Worm (Caenorhabditis elegans) whole organism, late embryonic: Measurements from ENCODE around the gene M02D8.3.

Source experiments
- C08G9.2 ChIP-seq: sonication (generic microtip); optimal IDR thresholded peaks from 2 replicates; lab custom pipeline; 2016; ENCODE audit warnings: mild to moderate bottlenecking, missing genetic modification characterization, moderate library complexity, missing compliant biosample characterization
- C38D4.7 ChIP-seq: fragments of 200-800 bp; sonication (Bioruptor generic); optimal IDR thresholded peaks from 2 replicates; lab custom pipeline; 2018; ENCODE audit warnings: mild to moderate bottlenecking, missing genetic modification characterization, moderate library complexity, missing compliant biosample characterization
- K02D7.2 ChIP-seq: sonication (generic microtip); optimal IDR thresholded peaks from 2 replicates; lab custom pipeline; 2017; ENCODE audit warnings: mild to moderate bottlenecking, missing genetic modification characterization, missing compliant biosample characterization
- K09A11.1 ChIP-seq: sonication (generic microtip); optimal IDR thresholded peaks from 2 replicates; lab custom pipeline; 2017; ENCODE audit warnings: antibody characterized with exemption, mild to moderate bottlenecking, missing genetic modification characterization, missing compliant biosample characterization; ENCODE audit not compliant: insufficient read depth
- T23F11.4 ChIP-seq: fragments of 200-800 bp; sonication (Bioruptor generic); optimal IDR thresholded peaks from 2 replicates; lab custom pipeline; 2018; ENCODE audit warnings: mild to moderate bottlenecking, missing genetic modification characterization, missing compliant biosample characterization
- ceh-14 ChIP-seq: sonication (generic microtip); optimal IDR thresholded peaks from 2 replicates; lab custom pipeline; 2016; ENCODE audit warnings: missing genotype, missing genetic modification characterization, missing compliant biosample characterization
- ceh-18 ChIP-seq: sonication (generic microtip); optimal IDR thresholded peaks from 2 replicates; lab custom pipeline; 2016; ENCODE audit warnings: missing genetic modification characterization, missing compliant biosample characterization
- ceh-19 ChIP-seq: fragments of 200-800 bp; sonication (Bioruptor generic); optimal IDR thresholded peaks from 2 replicates; lab custom pipeline; 2018; ENCODE audit warnings: mild to moderate bottlenecking, missing genetic modification characterization, missing compliant biosample characterization
- ceh-2 ChIP-seq: sonication (generic microtip); optimal IDR thresholded peaks from 2 replicates; lab custom pipeline; 2016; ENCODE audit warnings: missing genotype, missing genetic modification characterization, missing compliant biosample characterization
- ceh-22 ChIP-seq: sonication (generic microtip); optimal IDR thresholded peaks from 2 replicates; lab custom pipeline; 2017; ENCODE audit warnings: missing biosample characterization, missing genetic modification characterization
- ceh-30 ChIP-seq: fragments of 150-350 bp; optimal IDR thresholded peaks from 2 replicates; lab custom pipeline; 2014; ENCODE audit warnings: missing biosample characterization, missing genetic modification characterization
- ceh-34 ChIP-seq: sonication (generic microtip); optimal IDR thresholded peaks from 2 replicates; lab custom pipeline; 2016; ENCODE audit warnings: mild to moderate bottlenecking, missing genetic modification characterization, missing compliant biosample characterization
- ceh-45 ChIP-seq: fragments of 200-800 bp; sonication (Bioruptor generic); IDR thresholded peaks from 2 replicates; pipeline ENCODE4 v1.3.6; 2022; ENCODE audit warnings: missing genetic modification reagents, missing genetic modification characterization, missing compliant biosample characterization
- ceh-6 ChIP-seq: fragments of 200-800 bp; sonication (Bioruptor generic); optimal IDR thresholded peaks from 2 replicates; lab custom pipeline; 2018; ENCODE audit warnings: mild to moderate bottlenecking, missing genetic modification characterization, missing compliant biosample characterization
- che-1 ChIP-seq: sonication (generic microtip); optimal IDR thresholded peaks from 2 replicates; lab custom pipeline; 2016; ENCODE audit warnings: mild to moderate bottlenecking, missing genetic modification characterization, missing compliant biosample characterization
- dve-1 ChIP-seq: sonication (generic microtip); optimal IDR thresholded peaks from 2 replicates; lab custom pipeline; 2017; ENCODE audit warnings: antibody characterized with exemption, mild to moderate bottlenecking, missing genetic modification characterization, missing compliant biosample characterization
- elt-2 ChIP-seq: sonication (generic microtip); optimal IDR thresholded peaks from 2 replicates; lab custom pipeline; 2016; ENCODE audit warnings: missing genetic modification reagents, missing genetic modification characterization, missing compliant biosample characterization
- fkh-10 ChIP-seq: fragments of 150-350 bp; optimal IDR thresholded peaks from 2 replicates; lab custom pipeline; 2014; ENCODE audit warnings: missing biosample characterization, missing genetic modification reagents, missing genetic modification characterization
- hlh-13 ChIP-seq: fragments of 200-800 bp; sonication (Bioruptor generic); optimal IDR thresholded peaks from 2 replicates; lab custom pipeline; 2018; ENCODE audit warnings: mild to moderate bottlenecking, missing genetic modification characterization, missing compliant biosample characterization
- hlh-30 ChIP-seq: sonication (generic microtip); optimal IDR thresholded peaks from 2 replicates; lab custom pipeline; 2017; ENCODE audit warnings: antibody characterized with exemption, missing genetic modification characterization, missing compliant biosample characterization; ENCODE audit not compliant: insufficient read depth
- hlh-6 ChIP-seq: sonication (generic microtip); optimal IDR thresholded peaks from 2 replicates; lab custom pipeline; 2016; ENCODE audit warnings: missing genotype, missing genetic modification characterization, missing compliant biosample characterization
- hlh-8 ChIP-seq: sonication (generic microtip); optimal IDR thresholded peaks from 2 replicates; lab custom pipeline; 2016; ENCODE audit warnings: missing genotype, missing genetic modification characterization, missing compliant biosample characterization
- lim-6 ChIP-seq: sonication (generic microtip); optimal IDR thresholded peaks from 2 replicates; lab custom pipeline; 2016; ENCODE audit warnings: missing genetic modification characterization, missing compliant biosample characterization
- lin-11 ChIP-seq: fragments of 200-800 bp; sonication (Bioruptor generic); optimal IDR thresholded peaks from 2 replicates; lab custom pipeline; 2018; ENCODE audit warnings: mild to moderate bottlenecking, missing genetic modification characterization, missing compliant biosample characterization
- madf-2 ChIP-seq: sonication (generic microtip); optimal IDR thresholded peaks from 2 replicates; lab custom pipeline; 2017; ENCODE audit warnings: missing genetic modification characterization, missing compliant biosample characterization
- nfya-1 ChIP-seq: sonication (generic microtip); optimal IDR thresholded peaks from 2 replicates; lab custom pipeline; 2017; ENCODE audit warnings: missing genetic modification characterization, mild to moderate bottlenecking, missing compliant biosample characterization, antibody characterized with exemption, moderate library complexity
- npax-4 ChIP-seq: sonication (generic microtip); optimal IDR thresholded peaks from 2 replicates; lab custom pipeline; 2016; ENCODE audit warnings: missing genetic modification characterization, missing compliant biosample characterization
- odd-2 ChIP-seq: sonication (generic microtip); optimal IDR thresholded peaks from 2 replicates; lab custom pipeline; 2017; ENCODE audit warnings: antibody characterized with exemption, mild to moderate bottlenecking, missing genetic modification characterization, missing compliant biosample characterization
- pag-3 ChIP-seq: sonication (generic microtip); optimal IDR thresholded peaks from 2 replicates; lab custom pipeline; 2016; ENCODE audit warnings: missing compliant biosample characterization, missing genetic modification characterization, borderline replicate concordance
- pqm-1 ChIP-seq: sonication (generic microtip); optimal IDR thresholded peaks from 2 replicates; lab custom pipeline; 2016; ENCODE audit warnings: missing genetic modification characterization, missing compliant biosample characterization
- sox-2 ChIP-seq: fragments of 200-800 bp; sonication (Bioruptor generic); IDR thresholded peaks from 2 replicates; pipeline ENCODE4 v1.3.6; 2022; ENCODE audit warnings: missing genetic modification reagents, missing genetic modification characterization, missing compliant biosample characterization
- sox-4 ChIP-seq: sonication (generic microtip); optimal IDR thresholded peaks from 2 replicates; lab custom pipeline; 2017; ENCODE audit warnings: mild to moderate bottlenecking, missing genetic modification characterization, inconsistent platforms, missing compliant biosample characterization
- tbx-2 ChIP-seq: sonication (generic microtip); optimal IDR thresholded peaks from 2 replicates; lab custom pipeline; 2016; ENCODE audit warnings: missing genetic modification characterization, missing compliant biosample characterization
- tbx-7 ChIP-seq: sonication (generic microtip); optimal IDR thresholded peaks from 2 replicates; lab custom pipeline; 2016; ENCODE audit warnings: missing genotype, missing genetic modification characterization, missing compliant biosample characterization
- ttx-3 ChIP-seq: sonication (generic microtip); optimal IDR thresholded peaks from 2 replicates; lab custom pipeline; 2016; ENCODE audit warnings: missing genetic modification reagents, missing genetic modification characterization, missing compliant biosample characterization
- unc-42 ChIP-seq: sonication (generic microtip); optimal IDR thresholded peaks from 2 replicates; lab custom pipeline; 2016; ENCODE audit warnings: missing genotype, missing genetic modification characterization, missing compliant biosample characterization
- unc-55 ChIP-seq: sonication (generic microtip); optimal IDR thresholded peaks from 2 replicates; lab custom pipeline; 2017; ENCODE audit warnings: missing biosample characterization, missing genetic modification reagents, missing genetic modification characterization
- unc-86 ChIP-seq: sonication (generic microtip); optimal IDR thresholded peaks from 2 replicates; lab custom pipeline; 2016; ENCODE audit warnings: missing genetic modification characterization, missing compliant biosample characterization
- zip-5 ChIP-seq: sonication (generic microtip); optimal IDR thresholded peaks from 2 replicates; lab custom pipeline; 2016; ENCODE audit warnings: missing genetic modification characterization, missing compliant biosample characterization

Gene M02D8.3

DNA sequence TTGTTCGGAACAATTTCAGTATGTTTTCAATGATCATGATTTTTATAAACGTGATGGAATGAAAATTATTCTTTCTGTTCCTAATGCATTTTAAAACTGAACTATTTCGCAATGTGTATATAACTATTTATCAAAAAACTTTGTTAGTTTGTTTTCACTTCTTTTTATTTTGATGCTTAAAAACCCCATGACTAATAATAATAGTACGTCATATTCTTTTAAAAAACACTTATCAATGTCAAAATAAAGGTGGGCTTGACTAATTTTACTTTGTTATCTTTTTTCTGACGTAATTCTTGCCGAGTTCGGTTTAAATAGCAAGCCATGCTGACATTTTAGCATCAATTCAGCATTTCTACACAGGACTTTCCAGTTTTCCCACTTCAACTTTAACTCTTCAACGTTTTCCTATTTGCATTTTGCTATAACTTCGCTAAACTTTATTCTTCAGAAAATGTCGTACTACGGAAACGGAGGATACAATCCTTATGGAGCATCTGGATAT, 25.6 kb downstream of the M02D8.3 start, which contains the start of gene F53A9.1:
Gene F53A9.1 (plus strand): TSS at position 455 of the 505 bp plus-strand sequence.
- TF ChIP-seq ceh-2 (no peak), K09A11.1 (tag; lab: Kevin White, UChicago) (no peak), K02D7.2 (tag; lab: Kevin White, UChicago) (no peak), hlh-6 (no peak), sox-2 (GFP tag; lab: Robert Waterston, UW) (no peak)
- TF ChIP-seq, all 69 proteins: peak for 0

DNA sequence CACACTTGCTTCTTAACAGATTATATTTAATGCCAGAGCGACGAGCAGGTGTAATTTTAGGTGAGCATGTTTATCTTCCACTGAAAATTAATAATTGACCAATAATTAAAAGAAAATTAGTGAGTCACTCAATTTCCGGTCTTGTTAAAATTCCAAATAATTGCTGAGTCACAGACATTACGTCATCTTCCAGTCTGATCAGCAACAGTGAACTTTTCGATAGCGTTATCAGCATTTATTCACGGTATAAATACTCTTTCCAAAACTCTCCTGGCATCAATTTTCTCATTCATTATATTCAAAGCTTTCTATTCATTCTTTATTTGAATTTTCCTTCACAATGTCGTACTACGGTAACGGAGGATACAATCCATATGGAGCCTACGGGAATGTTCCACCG, 27.4 kb downstream of the M02D8.3 start, which contains the start of gene kreg-1:
Gene kreg-1 (plus strand): TSS at position 341 of the 400 bp plus-strand sequence.
- TF ChIP-seq nfya-1 (tag; lab: Kevin White, UChicago) = no peak
- no peak for TF ChIP-seq pag-3 (tag; lab: Kevin White, UChicago)
- no peak for TF ChIP-seq npax-4 (tag; lab: Kevin White, UChicago)
- no peak for TF ChIP-seq madf-2
- TF ChIP-seq pqm-1 (tag; lab: Kevin White, UChicago) = no peak
- TF ChIP-seq ceh-30 (tag; lab: Kevin White, UChicago) = no peak
- no peak for TF ChIP-seq ttx-3 (tag; lab: Kevin White, UChicago)
- TF ChIP-seq tbx-7 = no peak
- no peak for TF ChIP-seq ceh-19
- TF ChIP-seq C38D4.7 (GFP tag; lab: Kevin White, UChicago) = no peak
- no peak for TF ChIP-seq ceh-22 (tag; lab: Kevin White, UChicago)
- no peak for TF ChIP-seq zip-5 (tag; lab: Kevin White, UChicago)
- TF ChIP-seq fkh-10 = no peak
- no peak for TF ChIP-seq ceh-18

DNA sequence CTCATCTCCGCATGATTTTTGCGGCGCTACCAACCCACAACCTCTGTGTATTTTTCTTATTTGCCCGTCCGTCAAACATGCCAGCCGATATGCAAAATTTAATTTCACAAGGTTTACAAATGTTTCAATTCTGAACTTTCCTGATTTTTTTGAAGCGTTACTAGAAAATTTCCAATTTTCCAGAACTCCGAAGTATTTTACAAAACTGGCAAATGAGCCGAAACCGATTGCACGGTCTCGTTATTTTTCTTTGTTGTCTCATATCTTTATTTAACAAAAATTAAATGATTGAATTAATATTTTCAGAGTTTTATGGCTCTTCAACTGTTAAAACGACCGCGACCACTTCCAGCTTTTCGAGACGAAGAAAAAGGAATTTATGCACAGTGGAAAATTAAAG, 28.8 kb downstream of the M02D8.3 start, which contains the start of gene F53A9.3:
Gene F53A9.3 (plus strand): TSS at position 301 of the 400 bp plus-strand sequence.
- TF ChIP-seq dve-1 = no peak
- TF ChIP-seq ceh-6 (GFP tag; lab: Kevin White, UChicago) = no peak
- TF ChIP-seq sox-2 (GFP tag; lab: Robert Waterston, UW) = no peak

DNA sequence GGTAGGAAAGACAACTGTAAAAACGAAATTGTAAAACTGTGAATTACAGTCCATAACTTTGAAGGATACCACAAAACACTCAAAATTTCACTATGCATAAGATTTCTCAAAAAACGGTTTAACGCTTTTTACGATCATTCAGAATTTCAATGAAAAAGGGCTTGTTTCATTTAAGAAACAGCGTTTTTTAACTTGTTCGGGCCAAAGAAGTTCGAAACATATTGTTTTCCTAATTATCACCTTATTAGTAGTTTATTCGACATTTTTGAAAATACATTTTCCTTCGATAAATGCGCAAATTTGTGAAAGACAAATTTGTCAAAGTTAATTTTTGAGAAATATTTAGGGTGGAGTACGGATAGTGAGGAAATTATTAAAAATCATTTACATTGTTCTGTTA, 32.0 kb downstream of the M02D8.3 start:
- TF ChIP-seq zip-5 (tag; lab: Kevin White, UChicago) (no peak), unc-55 (no peak), che-1 (tag; lab: Kevin White, UChicago) (no peak), C08G9.2 (tag; lab: Kevin White, UChicago) (no peak), ceh-30 (tag; lab: Kevin White, UChicago) (no peak), tbx-2 (tag; lab: Kevin White, UChicago) (no peak), ceh-22 (tag; lab: Kevin White, UChicago) (no peak), elt-2 (tag; lab: Kevin White, UChicago) (no peak), unc-86 (tag; lab: Kevin White, UChicago) (no peak), ceh-45 (GFP tag; lab: Robert Waterston, UW) (no peak), hlh-13 (GFP tag; lab: Kevin White, UChicago) (no peak), ceh-14 (tag; lab: Kevin White, UChicago) (no peak), hlh-30 (tag; lab: Kevin White, UChicago) (no peak), hlh-6 (no peak)

DNA sequence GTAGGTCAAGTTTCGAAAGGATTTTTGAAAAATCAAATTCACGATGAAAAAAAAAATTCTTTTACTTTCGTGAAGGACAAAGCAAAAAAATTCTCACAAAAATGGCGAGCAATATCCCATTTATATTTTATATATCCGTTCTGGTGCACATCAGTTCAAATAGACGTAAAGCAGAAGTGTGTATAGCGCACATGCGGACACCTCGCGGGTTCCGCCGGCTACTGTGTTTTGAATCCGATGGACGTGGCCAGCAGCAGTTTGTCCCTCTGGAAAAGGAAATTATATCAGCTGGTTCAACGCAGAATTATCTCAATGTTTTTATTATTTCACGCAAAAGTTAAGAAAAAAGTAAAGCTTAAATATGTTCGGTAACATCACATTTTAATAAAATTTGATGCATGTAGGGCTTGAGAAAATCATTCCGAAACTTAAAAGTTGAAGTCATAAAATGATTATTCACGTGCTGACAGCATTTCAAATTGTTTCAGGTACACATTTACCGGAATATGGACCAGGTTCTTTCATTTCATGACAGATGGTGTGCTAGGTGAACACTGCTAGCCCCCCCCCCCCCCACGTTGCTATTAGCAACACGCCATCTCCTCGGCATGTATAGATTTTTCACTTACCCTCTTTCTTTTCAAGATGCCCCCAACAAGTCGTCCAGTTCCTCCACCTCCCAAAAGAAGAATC, 33.0 kb downstream of the M02D8.3 start, which contains the start of gene jbts-14:
Gene jbts-14 (plus strand): TSS at position 643 of the 693 bp plus-strand sequence.
- TF ChIP-seq T23F11.4 (GFP tag; lab: Kevin White, UChicago) = no peak
- TF ChIP-seq pag-3 (tag; lab: Kevin White, UChicago) = no peak
- no peak for TF ChIP-seq ceh-2
- TF ChIP-seq sox-4 (tag; lab: Kevin White, UChicago) = no peak
- no peak for TF ChIP-seq ceh-19
- TF ChIP-seq unc-86 (tag; lab: Kevin White, UChicago) = no peak
- TF ChIP-seq lin-11 (tag; lab: Kevin White, UChicago) = no peak
- no peak for TF ChIP-seq unc-42 (tag; lab: Kevin White, UChicago)
- no peak for TF ChIP-seq ceh-34
- no peak for TF ChIP-seq pqm-1 (tag; lab: Kevin White, UChicago)
- TF ChIP-seq odd-2 (tag; lab: Kevin White, UChicago) = no peak
- no peak for TF ChIP-seq elt-2 (tag; lab: Kevin White, UChicago)
- no peak for TF ChIP-seq lim-6
- TF ChIP-seq hlh-8 (tag; lab: Kevin White, UChicago) = no peak
